Fruit fly (Drosophila melanogaster): ENCODE results near the gene CG3568.

CG3568 gene

DNA sequence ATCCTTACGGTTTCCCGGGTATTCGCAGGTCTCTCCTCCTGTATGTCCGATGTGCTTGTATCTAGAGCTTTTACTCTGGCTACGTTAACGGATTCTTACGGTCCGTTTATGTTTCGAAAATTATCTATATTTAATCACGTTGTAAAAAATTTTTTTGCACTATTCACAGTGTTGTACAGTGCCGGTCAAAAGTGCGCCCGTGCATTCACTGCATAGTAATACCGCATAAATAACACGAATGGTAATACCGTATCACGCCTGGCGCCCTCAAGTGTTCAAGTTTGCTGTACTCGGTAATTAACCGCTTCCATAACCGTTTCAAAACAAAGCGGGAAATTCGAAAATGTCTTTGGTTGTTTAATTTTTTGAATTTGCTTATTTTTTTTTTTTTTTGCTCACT lies 11.6 kb downstream of the CG3568 start, which contains the start of gene CG11444 (continued):
- TF ChIP-seq CG10565 (GFP tag; optimal IDR thresholded peaks at IDR 0.05): no peak
- TF ChIP-seq CG11247 (GFP tag; IDR thresholded peaks at IDR 0.05): peak; percentile 26; the same call in 1 of the 2 replicates
- TF ChIP-seq Dip3 (GFP tag; optimal IDR thresholded peaks at IDR 0.05): peak; percentile 43
- no peak for TF ChIP-seq CG18011 (GFP tag; optimal IDR thresholded peaks at IDR 0.05)
- peak; percentile 30 for TF ChIP-seq CG17912 (GFP tag; optimal IDR thresholded peaks at IDR 0.05)
- peak; percentile 47 for TF ChIP-seq CG12391 (tag; optimal IDR thresholded peaks at IDR 0.05)
- TF ChIP-seq ci (GFP tag; IDR thresholded peaks at IDR 0.05): peak; percentile 70; the same call in 2 of the 3 replicates
- peak; percentile 1 for TF ChIP-seq az2 (GFP tag; optimal IDR thresholded peaks at IDR 0.05)
- peak; percentile 46 for TF ChIP-seq CG3995 (GFP tag; optimal IDR thresholded peaks at IDR 0.05)
- TF ChIP-seq Mes4 (GFP tag; optimal IDR thresholded peaks at IDR 0.05): no peak
- TF ChIP-seq toy (GFP tag; IDR thresholded peaks at IDR 0.05): no peak
- no peak for TF ChIP-seq ro (GFP tag; IDR thresholded peaks at IDR 0.05)
- no peak for TF ChIP-seq dmrt99B (tag; optimal IDR thresholded peaks at IDR 0.05)
- TF ChIP-seq E2f2 (GFP tag; IDR thresholded peaks at IDR 0.05): peak; percentile 93
- TF ChIP-seq vvl (GFP tag; IDR thresholded peaks at IDR 0.05): peak; percentile 48
- no peak for TF ChIP-seq bowl (GFP tag; IDR thresholded peaks at IDR 0.05)
- no peak for TF ChIP-seq pan (optimal IDR thresholded peaks at IDR 0.05)
- TF ChIP-seq pan (GFP tag; optimal IDR thresholded peaks at IDR 0.05 in 1 of 2, IDR thresholded peaks at IDR 0.05 in 1 of 2): no peak
- TF ChIP-seq HLH54F (GFP tag; optimal IDR thresholded peaks at IDR 0.05): peak; percentile 32
- TF ChIP-seq CG11398 (GFP tag; optimal IDR thresholded peaks at IDR 0.05): no peak
- no peak for TF ChIP-seq Sox102F (GFP tag; optimal IDR thresholded peaks at IDR 0.05)
- no peak for TF ChIP-seq dati (GFP tag; IDR thresholded peaks at IDR 0.05)
- no peak for TF ChIP-seq chn (GFP tag; optimal IDR thresholded peaks at IDR 0.05)
- TF ChIP-seq ken (GFP tag; IDR thresholded peaks at IDR 0.05): peak; percentile 73
- TF ChIP-seq Sox100B (GFP tag; optimal IDR thresholded peaks at IDR 0.05): no peak
- TF ChIP-seq CG15514 (GFP tag; optimal IDR thresholded peaks at IDR 0.05): peak; percentile 74
- no peak for TF ChIP-seq dimm (GFP tag; IDR thresholded peaks at IDR 0.05)
- TF ChIP-seq CG8944 (GFP tag; optimal IDR thresholded peaks at IDR 0.05): peak; percentile 5
- no peak for TF ChIP-seq prd (optimal IDR thresholded peaks at IDR 0.05)
- TF ChIP-seq prd (GFP tag; IDR thresholded peaks at IDR 0.05): no peak
- no peak for TF ChIP-seq H2.0 (GFP tag; IDR thresholded peaks at IDR 0.05)
- no peak for TF ChIP-seq crc (GFP tag; optimal IDR thresholded peaks at IDR 0.05)
- TF ChIP-seq CG12942 (GFP tag; optimal IDR thresholded peaks at IDR 0.05): no peak
- TF ChIP-seq mam (GFP tag; optimal IDR thresholded peaks at IDR 0.05): peak; percentile 60
- TF ChIP-seq ERR (GFP tag; optimal IDR thresholded peaks at IDR 0.05): peak; percentile 5
- no peak for TF ChIP-seq kni (GFP tag; optimal IDR thresholded peaks at IDR 0.05)
- TF ChIP-seq CG7357 (GFP tag; IDR thresholded peaks at IDR 0.05): no peak
- TF ChIP-seq B-H2 (GFP tag; optimal IDR thresholded peaks at IDR 0.05): peak; percentile 70
- TF ChIP-seq Lpt (GFP tag; optimal IDR thresholded peaks at IDR 0.05): no peak
- TF ChIP-seq jigr1 (GFP tag; IDR thresholded peaks at IDR 0.05): no peak
- peak; percentile 59; the same call in 1 of the 3 replicates for TF ChIP-seq CG34422 (GFP tag; IDR thresholded peaks at IDR 0.05)
- TF ChIP-seq Fer3 (tag; optimal IDR thresholded peaks at IDR 0.05): no peak
- TF ChIP-seq al (GFP tag; IDR thresholded peaks at IDR 0.05): no peak
- peak; percentile 84 for TF ChIP-seq CG1603 (tag; optimal IDR thresholded peaks at IDR 0.05)
- TF ChIP-seq Scr (GFP tag; IDR thresholded peaks at IDR 0.05; ENCODE audit: partially characterized antibody): no peak
- TF ChIP-seq Adf1 (GFP tag; IDR thresholded peaks at IDR 0.05): no peak
- TF ChIP-seq CG4617 (GFP tag; optimal IDR thresholded peaks at IDR 0.05; ENCODE audit: borderline replicate concordance): peak; percentile 76
- TF ChIP-seq CG8478 (optimal IDR thresholded peaks at IDR 0.05): no peak
- TF ChIP-seq CG2889 (GFP tag; IDR thresholded peaks at IDR 0.05): no peak
- no peak for TF ChIP-seq CG7839 (tag; optimal IDR thresholded peaks at IDR 0.05)
- no peak for TF ChIP-seq Ada2b (GFP tag; IDR thresholded peaks at IDR 0.05)
- TF ChIP-seq Trl (optimal IDR thresholded peaks at IDR 0.05): no peak
- peak; percentile 53 for TF ChIP-seq Trl (GFP tag; optimal IDR thresholded peaks at IDR 0.05)
- TF ChIP-seq CG17186 (GFP tag; optimal IDR thresholded peaks at IDR 0.05): peak; percentile 45
